Worm (Caenorhabditis elegans) whole organism, L4/young adult: ENCODE results near the gene fkb-1.

Source experiments
- W03F9.2 ChIP-seq: fragments of 150-350 bp; optimal IDR thresholded peaks from 2 replicates; lab custom pipeline; 2014; ENCODE audit warnings: missing biosample characterization, missing genetic modification characterization
- dao-5 ChIP-seq: sonication (generic microtip); optimal IDR thresholded peaks from 2 replicates; lab custom pipeline; 2016; ENCODE audit warnings: missing genotype, missing genetic modification characterization, moderate library complexity, missing compliant biosample characterization
- him-1 ChIP-seq: sonication (generic microtip); optimal IDR thresholded peaks from 2 replicates; lab custom pipeline; 2016; ENCODE audit warnings: missing genotype, missing genetic modification reagents, missing genetic modification characterization, missing compliant biosample characterization

DNA sequence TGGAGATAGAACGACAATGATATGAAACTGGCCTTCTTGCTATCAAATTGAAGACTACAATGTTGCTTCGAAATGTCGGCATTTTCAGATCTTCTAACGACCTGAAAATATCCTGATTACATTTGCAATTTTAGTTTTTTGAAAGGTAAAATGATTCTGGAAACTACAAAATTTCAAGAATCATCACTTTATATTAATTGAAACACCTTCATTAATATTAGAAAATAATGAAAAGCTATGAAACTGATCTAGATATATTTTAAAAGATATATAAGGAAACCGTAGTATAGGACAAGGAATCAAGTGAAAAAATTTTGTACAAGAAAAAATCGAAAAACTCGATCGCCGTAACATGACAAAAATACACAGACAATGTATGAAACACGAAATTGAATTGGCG is 24.5 kb upstream of the fkb-1 start, which contains the start of gene ndx-9:
- TF ChIP-seq him-1 (no peak), W03F9.2 (tag; lab: Kevin White, UChicago) (no peak), dao-5 (tag; lab: Kevin White, UChicago) (no peak)
